Fruit fly (Drosophila melanogaster) whole organism, embryonic: ENCODE measurements around the gene par-6.

ENCODE experiments used
- Atf6 ChIP-seq: fragments of 200-800 bp; sonication (Bioruptor generic); IDR thresholded peaks from 2 replicates; pipeline ENCODE4 v1.3.6; 2022; ENCODE audit warnings: missing biosample characterization, missing genetic modification characterization
- CG1024 ChIP-seq: fragments of 200-800 bp; sonication (Bioruptor generic); IDR thresholded peaks from 2 replicates; pipeline ENCODE4 v1.3.6; 2022; ENCODE audit warnings: missing biosample characterization, missing genetic modification characterization
- CG12659 ChIP-seq: fragments of 200-800 bp; sonication (Bioruptor generic); optimal IDR thresholded peaks from 3 replicates; lab custom pipeline; 2017; ENCODE audit warnings: mild to moderate bottlenecking, missing biosample characterization, missing genetic modification reagents, missing genetic modification characterization
- CG13123 ChIP-seq: fragments of 200-800 bp; sonication (Bioruptor generic); optimal IDR thresholded peaks from 2 replicates; lab custom pipeline; 2016; ENCODE audit warnings: missing biosample characterization, missing genetic modification characterization
- CG13894 ChIP-seq: fragments of 200-800 bp; sonication (Bioruptor generic); optimal IDR thresholded peaks from 3 replicates; lab custom pipeline; 2018; ENCODE audit warnings: missing biosample characterization, mild to moderate bottlenecking, missing genetic modification characterization, moderate library complexity
- CG14710 ChIP-seq: fragments of 200-800 bp; sonication (Bioruptor generic); optimal IDR thresholded peaks from 3 replicates; lab custom pipeline; 2019; ENCODE audit warnings: missing biosample characterization, mild to moderate bottlenecking, missing genetic modification characterization, moderate library complexity
- CG15269 ChIP-seq: fragments of 200-800 bp; sonication (Bioruptor generic); optimal IDR thresholded peaks from 2 replicates; lab custom pipeline; 2018; ENCODE audit warnings: missing biosample characterization, mild to moderate bottlenecking, missing genetic modification characterization, moderate library complexity
- CG15514 ChIP-seq: fragments of 200-800 bp; sonication (Bioruptor generic); optimal IDR thresholded peaks from 3 replicates; lab custom pipeline; 2017; ENCODE audit warnings: missing biosample characterization, missing genetic modification characterization, mild to moderate bottlenecking, moderate library complexity, missing genetic modification reagents
- CG2120 ChIP-seq: fragments of 200-800 bp; sonication (Bioruptor generic); optimal IDR thresholded peaks from 3 replicates; lab custom pipeline; 2016; ENCODE audit warnings: missing biosample characterization, missing genetic modification characterization
- CG31365 ChIP-seq: fragments of 200-800 bp; sonication (Bioruptor generic); optimal IDR thresholded peaks from 2 replicates; lab custom pipeline; 2018; ENCODE audit warnings: missing biosample characterization, mild to moderate bottlenecking, missing genetic modification characterization
- CG3847 ChIP-seq: fragments of 200-800 bp; sonication (Bioruptor generic); IDR thresholded peaks from 2 replicates; pipeline ENCODE4 v1.3.6; 2022; ENCODE audit warnings: missing biosample characterization, missing genetic modification characterization
- CG3995 ChIP-seq: fragments of 200-800 bp; sonication (Bioruptor generic); optimal IDR thresholded peaks from 3 replicates; lab custom pipeline; 2016; ENCODE audit warnings: missing biosample characterization, missing genetic modification characterization
- CG4328 ChIP-seq: fragments of 200-800 bp; sonication (Bioruptor generic); optimal IDR thresholded peaks from 3 replicates; lab custom pipeline; 2017; ENCODE audit warnings: missing biosample characterization, missing genetic modification reagents, missing genetic modification characterization
- CG4404 ChIP-seq: fragments of 200-800 bp; sonication (Bioruptor generic); IDR thresholded peaks from 2 replicates; pipeline ENCODE4 v1.3.6; 2022; ENCODE audit warnings: missing biosample characterization, missing genetic modification characterization
- CG4617 ChIP-seq: fragments of 200-800 bp; sonication (Bioruptor generic); optimal IDR thresholded peaks from 3 replicates; lab custom pipeline; 2016; ENCODE audit warnings: missing biosample characterization, missing genetic modification characterization, borderline replicate concordance
- CG7357 ChIP-seq: fragments of 200-800 bp; sonication (Bioruptor generic); IDR thresholded peaks from 3 replicates; pipeline ENCODE4 v1.3.6; 2022; ENCODE audit warnings: missing biosample characterization, missing genetic modification characterization
- CG8281 ChIP-seq: fragments of 200-800 bp; sonication (Bioruptor generic); optimal IDR thresholded peaks from 2 replicates; lab custom pipeline; 2018; ENCODE audit warnings: missing biosample characterization, mild to moderate bottlenecking, missing genetic modification characterization, moderate library complexity
- CG8290 ChIP-seq, 3 experiments: fragments of 200-800 bp; sonication (Bioruptor generic); optimal IDR thresholded peaks; 2 replicates each; lab custom pipeline; 2016 to 2019; ENCODE audit warnings: missing biosample characterization in 3 of 3, missing genetic modification characterization in 3 of 3, mild to moderate bottlenecking in 2 of 3, moderate library complexity in 1 of 3
- CG8388 ChIP-seq: fragments of 200-800 bp; sonication (Bioruptor generic); optimal IDR thresholded peaks from 2 replicates; lab custom pipeline; 2019; ENCODE audit warnings: missing biosample characterization, mild to moderate bottlenecking, missing genetic modification characterization, moderate library complexity
- CG8924 ChIP-seq: fragments of 200-800 bp; optimal IDR thresholded peaks from 3 replicates; lab custom pipeline; 2019; ENCODE audit warnings: missing biosample characterization, mild to moderate bottlenecking, missing genetic modification characterization, moderate library complexity
- CG9797 ChIP-seq: fragments of 200-800 bp; sonication (Bioruptor generic); optimal IDR thresholded peaks from 3 replicates; lab custom pipeline; 2018; ENCODE audit warnings: missing biosample characterization, mild to moderate bottlenecking, missing genetic modification characterization
- CrebB ChIP-seq: fragments of 200-800 bp; sonication (Bioruptor generic); optimal IDR thresholded peaks from 3 replicates; lab custom pipeline; 2018; ENCODE audit warnings: missing biosample characterization, mild to moderate bottlenecking, missing genetic modification characterization
- Dip3 ChIP-seq: fragments of 200-800 bp; sonication (Bioruptor generic); optimal IDR thresholded peaks from 3 replicates; lab custom pipeline; 2016; ENCODE audit warnings: missing biosample characterization, missing genetic modification characterization
- Fer1 ChIP-seq: fragments of 200-800 bp; sonication (Bioruptor generic); optimal IDR thresholded peaks from 2 replicates; lab custom pipeline; 2017; ENCODE audit warnings: missing biosample characterization, mild to moderate bottlenecking, missing genetic modification characterization
- Fer2 ChIP-seq: fragments of 200-800 bp; sonication (Bioruptor generic); optimal IDR thresholded peaks from 2 replicates; lab custom pipeline; 2018; ENCODE audit warnings: missing biosample characterization, mild to moderate bottlenecking, missing genetic modification characterization, moderate library complexity
- Hmr ChIP-seq: fragments of 200-800 bp; sonication (Bioruptor generic); optimal IDR thresholded peaks from 3 replicates; lab custom pipeline; 2017; ENCODE audit warnings: mild to moderate bottlenecking, missing biosample characterization, missing genetic modification reagents, missing genetic modification characterization
- Hsf ChIP-seq: fragments of 200-800 bp; sonication (Bioruptor generic); optimal IDR thresholded peaks from 3 replicates; lab custom pipeline; 2016; ENCODE audit warnings: missing biosample characterization, missing genetic modification characterization
- PHDP ChIP-seq: fragments of 200-800 bp; sonication (Bioruptor generic); optimal IDR thresholded peaks from 3 replicates; lab custom pipeline; 2018; ENCODE audit warnings: missing biosample characterization, mild to moderate bottlenecking, missing genetic modification characterization, moderate library complexity
- Ravus ChIP-seq: fragments of 200-800 bp; sonication (Bioruptor generic); IDR thresholded peaks from 2 replicates; pipeline ENCODE4 v1.3.6; 2022; ENCODE audit warnings: missing biosample characterization, missing genetic modification characterization
- Sin3A ChIP-seq: fragments of >200 bp; optimal IDR thresholded peaks from 2 replicates; lab custom pipeline; 2018
- Stat92E ChIP-seq, 3 experiments: fragments of >200 bp in 2 of 3; fragments of 200-800 bp in 1 of 3; sonication (Bioruptor generic) in 1 of 3; optimal IDR thresholded peaks; 2 replicates each; lab custom pipeline; 2017 to 2019; ENCODE audit warnings: missing biosample characterization in 3 of 3, missing genetic modification characterization in 3 of 3, mild to moderate bottlenecking in 1 of 3, moderate library complexity in 1 of 3
- Xrp1 ChIP-seq: fragments of 200-800 bp; sonication (Bioruptor generic); IDR thresholded peaks from 2 replicates; pipeline ENCODE4 v1.3.6; 2022; ENCODE audit warnings: missing biosample characterization, missing genetic modification characterization
- ash1 ChIP-seq: fragments of 200-800 bp; sonication (Bioruptor generic); optimal IDR thresholded peaks from 2 replicates; lab custom pipeline; 2018; ENCODE audit warnings: missing biosample characterization, mild to moderate bottlenecking, missing genetic modification characterization
- bsh ChIP-seq, 2 experiments: fragments of 200-800 bp; sonication (Bioruptor generic); optimal IDR thresholded peaks; 2 replicates each; lab custom pipeline; 2017 to 2018; ENCODE audit warnings: mild to moderate bottlenecking in 2 of 2, missing biosample characterization in 2 of 2, missing genetic modification characterization in 2 of 2, moderate library complexity in 1 of 2
- chif ChIP-seq, 2 experiments: fragments of 200-800 bp; sonication (Bioruptor generic); optimal IDR thresholded peaks; 3 replicates each; lab custom pipeline; 2016; ENCODE audit warnings: missing biosample characterization in 2 of 2, missing genetic modification characterization in 2 of 2
- ci ChIP-seq: fragments of 200-800 bp; sonication (Bioruptor generic); IDR thresholded peaks from 3 replicates; pipeline ENCODE4 v1.3.6; 2022; ENCODE audit warnings: missing biosample characterization, missing genetic modification characterization
- corto ChIP-seq: fragments of 200-800 bp; sonication (Bioruptor generic); optimal IDR thresholded peaks from 2 replicates; lab custom pipeline; 2016; ENCODE audit warnings: missing biosample characterization, mild to moderate bottlenecking, missing genetic modification characterization, moderate library complexity
- ems ChIP-seq: fragments of 200-800 bp; sonication (Bioruptor generic); optimal IDR thresholded peaks from 3 replicates; lab custom pipeline; 2016; ENCODE audit warnings: missing biosample characterization, missing genetic modification characterization
- grau ChIP-seq: fragments of 200-800 bp; optimal IDR thresholded peaks from 3 replicates; lab custom pipeline; 2019; ENCODE audit warnings: missing biosample characterization, mild to moderate bottlenecking, missing genetic modification characterization, moderate library complexity
- hb ChIP-seq: fragments of 200-800 bp; sonication (Bioruptor generic); IDR thresholded peaks from 3 replicates; pipeline ENCODE4 v1.3.6; 2022; ENCODE audit warnings: missing biosample characterization, missing genetic modification characterization; ENCODE audit not compliant: partially characterized antibody
- jigr1 ChIP-seq: fragments of 200-800 bp; sonication (Bioruptor generic); IDR thresholded peaks from 3 replicates; pipeline ENCODE4 v1.3.6; 2022; ENCODE audit warnings: missing biosample characterization, missing genetic modification characterization
- org-1 ChIP-seq: fragments of 200-800 bp; sonication (Bioruptor generic); optimal IDR thresholded peaks from 2 replicates; lab custom pipeline; 2017; ENCODE audit warnings: missing biosample characterization, missing genetic modification characterization
- pita ChIP-seq: fragments of 200-800 bp; sonication (Bioruptor generic); optimal IDR thresholded peaks from 2 replicates; lab custom pipeline; 2017; ENCODE audit warnings: missing biosample characterization, mild to moderate bottlenecking, missing genetic modification characterization
- ranshi ChIP-seq: fragments of 200-800 bp; sonication (Bioruptor generic); IDR thresholded peaks from 2 replicates; pipeline ENCODE4 v1.3.6; 2022; ENCODE audit warnings: missing biosample characterization, missing genetic modification characterization
- row ChIP-seq: fragments of 200-800 bp; sonication (Bioruptor generic); IDR thresholded peaks from 3 replicates; pipeline ENCODE4 v1.3.6; 2022; ENCODE audit warnings: missing biosample characterization, missing genetic modification characterization
- shn ChIP-seq: fragments of 200-800 bp; sonication (Bioruptor generic); optimal IDR thresholded peaks from 3 replicates; lab custom pipeline; 2016; ENCODE audit warnings: missing biosample characterization, missing genetic modification characterization
- sisA ChIP-seq: fragments of 200-800 bp; sonication (Bioruptor generic); IDR thresholded peaks from 2 replicates; pipeline ENCODE4 v1.3.6; 2022; ENCODE audit warnings: missing biosample characterization, missing genetic modification characterization
- ttk ChIP-seq: fragments of 200-800 bp; sonication (Bioruptor generic); IDR thresholded peaks from 2 replicates; pipeline ENCODE4 v2.1.2; 2022; ENCODE audit warnings: missing biosample characterization, missing genetic modification characterization
- zen ChIP-seq: fragments of 200-800 bp; sonication (Bioruptor generic); optimal IDR thresholded peaks from 3 replicates; lab custom pipeline; 2018; ENCODE audit warnings: missing biosample characterization, mild to moderate bottlenecking, missing genetic modification characterization, moderate library complexity

Gene par-6

dm6 chrX:17726551-17727180, 23.5 kb downstream of the par-6 start (continued):
- TF ChIP-seq chif (GFP tag; optimal IDR thresholded peaks at IDR 0.05; lab: Kevin White, UChicago) (no peak), Xrp1 (peak; percentile 49; the same call in 1 of the 2 replicates), bsh (GFP tag; optimal IDR thresholded peaks at IDR 0.05; lab: Kevin White, UChicago) (peak in 1 of 2 experiments; percentile 29), CG31365 (tag; lab: Kevin White, UChicago) (no peak), ems (GFP tag; lab: Kevin White, UChicago) (no peak), Dip3 (GFP tag; lab: Kevin White, UChicago) (no peak), Sin3A (lab: Kevin White, UChicago) (no peak), CG15269 (tag; lab: Kevin White, UChicago) (peak; percentile 30), Stat92E (GFP tag; optimal IDR thresholded peaks at IDR 0.05; lab: Kevin White, UChicago) (no peak), Atf6 (GFP tag; lab: Robert Waterston, UW) (no peak), shn (GFP tag; lab: Kevin White, UChicago) (no peak), grau (peak; percentile 33), CG8290 (GFP tag; optimal IDR thresholded peaks at IDR 0.05; lab: Kevin White, UChicago) (no peak), CG8290 (tag; optimal IDR thresholded peaks at IDR 0.05; lab: Kevin White, UChicago) (no peak), Fer1 (GFP tag; lab: Kevin White, UChicago) (peak; percentile 18), CG8388 (GFP tag; lab: Kevin White, UChicago) (no peak), CG8924 (tag; lab: Kevin White, UChicago) (peak; percentile 21), CG4617 (GFP tag; lab: Kevin White, UChicago) (no peak), jigr1 (no peak), CG3847 (GFP tag; lab: Robert Waterston, UW) (no peak), CG8281 (tag; lab: Kevin White, UChicago) (no peak), CG14710 (tag; lab: Kevin White, UChicago) (no peak), CG9797 (no peak), ci (GFP tag; lab: Robert Waterston, UW) (no peak), CG7357 (GFP tag; lab: Robert Waterston, UW) (0 out of 3 replicates have a peak, but pooled peaks have one; percentile 48), CG12659 (GFP tag; lab: Kevin White, UChicago) (no peak), CG1024 (GFP tag; lab: Robert Waterston, UW) (no peak), CG2120 (GFP tag; lab: Kevin White, UChicago) (no peak), CG4328 (GFP tag; lab: Kevin White, UChicago) (no peak), CG15514 (GFP tag; lab: Kevin White, UChicago) (no peak), CG4404 (GFP tag; lab: Robert Waterston, UW) (0 out of 2 replicates have a peak, but pooled peaks have one; percentile 26), row (GFP tag; lab: Robert Waterston, UW) (peak; percentile 51; the same call in 2 of the 3 replicates), Ravus (GFP tag; lab: Robert Waterston, UW) (no peak), zen (tag; lab: Kevin White, UChicago) (peak; percentile 32), PHDP (tag; lab: Kevin White, UChicago) (peak; percentile 22), sisA (GFP tag; lab: Robert Waterston, UW) (no peak), hb (GFP tag; lab: Robert Waterston, UW) (no peak), CG3995 (no peak), org-1 (no peak), pita (GFP tag; lab: Kevin White, UChicago) (no peak), CG13123 (no peak), corto (GFP tag; lab: Kevin White, UChicago) (no peak), ranshi (peak; percentile 29; the same call in 1 of the 2 replicates), Hsf (GFP tag; lab: Kevin White, UChicago) (peak; percentile 4), CrebB (tag; lab: Kevin White, UChicago) (no peak), Hmr (GFP tag; lab: Kevin White, UChicago) (no peak), ash1 (no peak), Fer2 (tag; lab: Kevin White, UChicago) (no peak), ttk (no peak), CG13894 (no peak)
